Worm (Caenorhabditis elegans) whole organism, L1 larva: ENCODE data around the gene sre-54.

ENCODE experiments used
- ama-1 ChIP-seq: fragments of 150-350 bp; optimal IDR thresholded peaks from 2 replicates; lab custom pipeline; 2014
- dsc-1 ChIP-seq: sonication (generic microtip); optimal IDR thresholded peaks from 2 replicates; lab custom pipeline; 2016; ENCODE audit warnings: mild to moderate bottlenecking, missing genetic modification characterization, missing compliant biosample characterization
- elt-3 ChIP-seq, 6 experiments: fragments of 150-350 bp in 1 of 6; sonication (generic microtip); optimal IDR thresholded peaks; 2 replicates each; lab custom pipeline; 2017 to 2018; ENCODE audit warnings: missing biosample characterization in 6 of 6, missing genetic modification characterization in 6 of 6, inconsistent platforms in 1 of 6
- nhr-11 ChIP-seq: fragments of 150-350 bp; optimal IDR thresholded peaks from 2 replicates; lab custom pipeline; 2014; ENCODE audit warnings: missing biosample characterization, missing genetic modification characterization
- nhr-28 ChIP-seq: fragments of 150-350 bp; optimal IDR thresholded peaks from 2 replicates; lab custom pipeline; 2014; ENCODE audit warnings: missing biosample characterization, missing genetic modification characterization
- sptf-1 ChIP-seq: fragments of 150-350 bp; optimal IDR thresholded peaks from 2 replicates; lab custom pipeline; 2014; ENCODE audit warnings: missing biosample characterization, missing genetic modification characterization
- unc-62 ChIP-seq: fragments of 150-350 bp; optimal IDR thresholded peaks from 2 replicates; lab custom pipeline; 2014; ENCODE audit warnings: missing biosample characterization, missing genetic modification reagents, missing genetic modification characterization
- unc-98 ChIP-seq: fragments of 200-800 bp; sonication (Bioruptor generic); IDR thresholded peaks from 2 replicates; pipeline ENCODE4 v1.3.6; 2022; ENCODE audit warnings: missing genetic modification characterization, missing compliant biosample characterization
- ztf-11 ChIP-seq, 2 experiments: sonication (generic microtip); optimal IDR thresholded peaks; 2 replicates each; lab custom pipeline; 2016 to 2017; ENCODE audit warnings: missing genetic modification characterization in 2 of 2, missing biosample characterization in 1 of 2, missing compliant biosample characterization in 1 of 2

DNA sequence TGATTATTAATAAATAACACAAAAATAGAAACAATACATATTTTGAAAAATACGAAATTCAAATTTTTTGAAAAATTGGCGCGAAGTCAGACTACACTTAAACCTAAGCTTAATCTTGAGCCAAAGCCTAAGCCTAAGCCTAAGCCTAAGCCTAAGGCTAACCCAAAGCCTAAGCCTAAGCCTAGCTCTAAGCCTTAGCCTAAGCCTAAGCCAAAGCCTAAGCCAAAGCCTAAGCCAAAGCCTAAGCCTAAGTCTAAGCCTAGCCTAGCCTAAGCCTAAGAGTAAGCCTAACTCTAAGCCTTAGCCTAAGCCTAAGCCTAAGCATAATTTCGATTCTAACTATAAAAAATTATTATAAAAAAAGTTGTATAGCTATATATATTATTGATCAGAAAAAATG is 48.2 kb downstream of the sre-54 start:
- no peak for TF ChIP-seq unc-62 (GFP tag; lab: Kevin White, UChicago)
- no peak for TF ChIP-seq elt-3 (tag; optimal IDR thresholded peaks at IDR 0.05; lab: Kevin White, UChicago)
- no peak for TF ChIP-seq sptf-1 (tag; lab: Kevin White, UChicago)
- no peak for TF ChIP-seq unc-98 (GFP tag; lab: Robert Waterston, UW)
- no peak for TF ChIP-seq nhr-11 (tag; lab: Kevin White, UChicago)
- no peak for TF ChIP-seq ama-1 (lab: Kevin White, UChicago)
- no peak for TF ChIP-seq nhr-28 (tag; lab: Kevin White, UChicago)
- no peak for TF ChIP-seq ztf-11 (tag; optimal IDR thresholded peaks at IDR 0.05; lab: Kevin White, UChicago)
- no peak for TF ChIP-seq dsc-1
